Fruit fly (Drosophila melanogaster) whole organism, embryonic: ENCODE data around the gene CG2267.
A peak's percentile ranks its signal among the peaks of the same experiment; 100 is the strongest.

ENCODE experiments used
- B-H1 ChIP-seq: fragments of 200-800 bp; sonication (Bioruptor generic); IDR thresholded peaks from 3 replicates; pipeline ENCODE4 v1.3.6; 2022; ENCODE audit warnings: missing biosample characterization, missing genetic modification characterization
- tx ChIP-seq: fragments of 200-800 bp; sonication (Bioruptor generic); optimal IDR thresholded peaks from 2 replicates; lab custom pipeline; 2016; ENCODE audit warnings: missing biosample characterization, missing genetic modification characterization

- peak; percentile 65 for TF ChIP-seq tx (GFP tag; lab: Kevin White, UChicago)
- TF ChIP-seq B-H1 (GFP tag; lab: Robert Waterston, UW), result no peak
Observed at dm6 chr3R:30601440-30602256, 27.2 kb downstream of the CG2267 start, which contains the start of the genes CG2246 and CG31021.
